Fruit fly (Drosophila melanogaster): ENCODE data around the gene AnxB9.

Gene AnxB9

DNA sequence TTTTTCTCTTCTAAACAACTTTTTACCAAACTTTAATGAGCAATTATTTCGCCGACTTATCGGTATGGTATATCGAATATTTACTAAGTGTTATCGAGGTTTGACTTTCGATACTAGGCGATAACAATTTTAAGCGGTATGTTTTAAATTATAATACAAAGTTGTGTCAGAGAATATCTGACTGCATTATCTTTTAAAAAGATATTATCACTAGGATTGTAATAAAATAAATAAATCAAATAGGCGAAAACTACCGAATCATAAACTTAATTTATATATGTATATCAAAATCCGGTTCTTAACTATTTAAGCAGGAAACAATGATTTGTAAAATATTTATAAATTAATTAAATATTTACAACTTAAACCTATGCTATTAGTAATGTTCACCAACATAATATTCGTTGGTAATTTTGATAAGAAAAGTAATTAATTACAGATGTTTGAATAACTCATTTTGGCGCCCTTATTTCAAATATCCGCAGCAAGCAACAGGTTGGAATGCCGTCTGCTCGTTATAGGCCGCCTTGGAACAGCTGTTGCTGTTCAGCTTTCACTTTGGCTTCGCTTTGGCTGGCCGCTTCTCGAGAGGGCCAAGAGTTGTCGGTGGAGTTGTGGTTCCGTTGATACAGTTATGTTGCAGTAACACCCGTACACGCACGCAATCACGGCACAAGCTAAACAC, 43.0 kb downstream of the AnxB9 start, which contains the start of the genes Sec15 and rtet:
TSS of gene Sec15 (minus strand) at position 66 of the 685 bp plus-strand sequence.
TSS of gene rtet (plus strand) at position 540 of the 685 bp plus-strand sequence.
- peak; percentile 73 for TF ChIP-seq CG17801 (GFP tag; optimal IDR thresholded peaks at IDR 0.05; ENCODE audit: partially characterized antibody)

DNA sequence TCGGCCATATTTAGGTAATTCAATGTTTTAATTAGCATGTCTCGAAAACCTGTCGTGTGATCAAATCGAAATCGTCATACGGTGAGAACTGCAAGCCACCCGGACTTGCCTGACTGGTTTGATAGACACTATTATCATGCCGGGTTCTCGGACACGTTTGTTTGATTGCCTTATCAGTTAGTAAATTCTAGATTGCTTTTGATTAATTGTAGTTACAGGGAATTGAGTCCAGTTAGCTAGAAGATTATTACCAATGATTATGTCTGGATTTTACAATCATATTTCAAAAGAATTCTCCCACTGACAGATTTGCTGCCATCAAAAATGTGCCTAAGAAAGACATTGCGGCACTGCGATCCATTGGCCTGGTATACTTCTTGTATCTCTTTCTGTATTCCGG, 44.7 kb downstream of the AnxB9 start:
- TF ChIP-seq CG17801 (GFP tag; optimal IDR thresholded peaks at IDR 0.05; ENCODE audit: partially characterized antibody): no peak

DNA sequence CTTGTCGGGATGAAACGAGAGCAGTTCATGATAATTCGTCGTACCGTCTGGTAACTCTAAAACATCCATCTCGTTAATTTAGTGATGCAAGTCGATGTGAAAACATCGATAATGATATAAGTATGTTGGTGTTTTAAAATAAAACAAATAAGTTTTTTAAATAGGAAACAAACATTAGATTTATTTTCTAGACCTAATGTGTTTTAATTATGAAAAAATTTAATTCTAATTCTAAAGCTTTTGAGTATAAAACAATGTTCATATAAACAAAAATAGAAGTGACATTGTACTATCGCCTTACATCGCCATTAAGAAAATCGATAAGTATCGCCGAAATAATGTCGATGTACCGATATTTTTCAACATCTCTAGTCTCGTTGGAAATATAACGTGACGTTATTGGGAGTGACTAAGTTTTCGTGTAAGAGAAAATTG, 46.0 kb downstream of the AnxB9 start, which contains the start of gene Rab11:
TSS of gene Rab11 (plus strand) at position 363 of the 435 bp plus-strand sequence.
- peak; percentile 76 for TF ChIP-seq CG17801 (GFP tag; optimal IDR thresholded peaks at IDR 0.05; ENCODE audit: partially characterized antibody)

DNA sequence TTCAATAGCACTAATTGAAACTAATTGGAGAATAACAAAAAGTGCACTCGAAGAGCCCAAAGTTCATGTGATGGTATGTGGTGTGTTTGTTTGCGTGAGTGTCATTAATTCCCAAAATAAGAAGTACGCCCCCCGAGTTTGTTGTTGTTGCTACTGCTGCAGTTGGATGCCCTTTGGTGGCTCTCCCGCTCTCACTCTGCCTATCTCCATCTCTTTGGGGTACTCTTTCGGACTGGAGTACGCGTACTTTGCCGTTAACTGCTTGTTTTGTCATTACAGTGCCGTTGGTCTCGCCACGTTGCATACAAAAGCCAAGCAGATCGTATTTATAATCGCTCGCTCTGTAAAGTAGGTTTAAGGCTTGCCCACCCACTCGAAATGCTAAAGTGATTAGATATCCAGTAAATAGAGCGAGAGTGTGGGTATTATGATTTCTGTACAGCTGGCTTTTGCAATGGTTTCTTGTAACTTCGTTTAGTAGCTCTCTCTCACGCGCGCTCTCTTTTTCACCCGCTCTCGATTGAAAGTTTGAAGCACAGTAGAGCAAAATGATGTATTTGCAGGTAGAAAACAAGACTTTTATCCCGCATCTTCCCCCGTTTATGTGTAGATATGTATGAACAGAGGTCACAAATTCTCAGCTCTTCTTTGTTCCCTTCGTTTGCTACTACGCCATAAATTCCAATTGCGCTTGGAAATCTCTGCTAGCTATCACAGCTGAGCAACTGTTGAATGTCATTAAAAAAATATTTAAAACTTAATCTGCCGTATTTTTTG, 47.1 kb downstream of the AnxB9 start:
- TF ChIP-seq CG17801 (GFP tag; optimal IDR thresholded peaks at IDR 0.05; ENCODE audit: partially characterized antibody): peak; percentile 45

DNA sequence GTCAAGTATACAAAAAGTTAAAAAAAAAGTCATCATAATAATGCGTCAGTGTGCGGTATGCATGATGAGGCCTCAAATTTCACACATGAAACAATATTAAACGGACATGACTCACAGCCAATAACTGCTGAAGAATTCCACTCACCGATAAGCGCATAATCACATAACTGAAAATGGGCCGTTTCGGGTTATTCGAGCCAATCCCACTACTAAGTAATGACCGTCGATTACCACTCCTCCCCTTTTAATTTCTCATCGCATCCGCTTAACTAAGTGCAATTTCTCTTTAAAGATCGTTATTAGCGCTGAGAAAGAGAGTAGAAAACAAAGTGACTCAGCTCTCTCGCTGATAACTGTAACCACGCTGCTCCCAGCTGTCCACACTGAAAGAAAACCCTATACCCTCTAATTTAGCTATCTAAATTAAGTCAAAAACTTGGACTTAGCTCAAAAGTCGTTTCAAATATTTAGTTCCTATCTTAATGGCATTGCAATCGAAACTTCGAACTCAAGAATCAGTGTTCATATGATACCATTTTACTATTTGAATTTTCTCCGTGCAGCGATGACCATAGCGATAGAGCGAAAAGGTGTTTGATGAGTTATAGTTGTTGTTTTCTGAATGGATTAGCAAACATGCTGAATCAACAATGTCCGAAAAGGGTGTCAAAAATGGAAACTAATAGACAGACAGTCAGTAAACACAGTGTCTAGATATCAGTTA, 47.9 kb downstream of the AnxB9 start:
- TF ChIP-seq CG17801 (GFP tag; optimal IDR thresholded peaks at IDR 0.05; ENCODE audit: partially characterized antibody): peak; percentile 71

DNA sequence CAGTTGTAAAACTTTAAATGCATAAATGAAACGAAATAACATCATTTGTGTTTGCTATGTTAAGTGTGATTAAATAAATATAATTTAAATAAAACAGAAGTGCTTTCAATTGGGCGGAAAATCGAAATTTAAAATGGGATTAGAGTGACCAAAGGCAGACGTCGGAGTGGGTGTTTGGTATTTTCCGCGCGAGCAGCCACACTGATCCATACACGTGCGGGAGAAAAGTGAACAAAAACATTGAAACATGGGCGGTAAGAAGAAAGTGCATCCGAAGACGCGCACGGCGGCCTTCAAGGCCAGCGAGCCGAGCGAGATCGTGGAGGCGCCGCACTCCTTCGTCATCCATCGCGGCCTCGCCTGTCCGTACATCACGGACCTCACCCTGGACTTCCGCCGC, 51.0 kb downstream of the AnxB9 start, which contains the start of gene ppan:
TSS of gene ppan (plus strand) at position 198 of the 400 bp plus-strand sequence.
- no peak for TF ChIP-seq CG17801 (GFP tag; optimal IDR thresholded peaks at IDR 0.05; ENCODE audit: partially characterized antibody)

DNA sequence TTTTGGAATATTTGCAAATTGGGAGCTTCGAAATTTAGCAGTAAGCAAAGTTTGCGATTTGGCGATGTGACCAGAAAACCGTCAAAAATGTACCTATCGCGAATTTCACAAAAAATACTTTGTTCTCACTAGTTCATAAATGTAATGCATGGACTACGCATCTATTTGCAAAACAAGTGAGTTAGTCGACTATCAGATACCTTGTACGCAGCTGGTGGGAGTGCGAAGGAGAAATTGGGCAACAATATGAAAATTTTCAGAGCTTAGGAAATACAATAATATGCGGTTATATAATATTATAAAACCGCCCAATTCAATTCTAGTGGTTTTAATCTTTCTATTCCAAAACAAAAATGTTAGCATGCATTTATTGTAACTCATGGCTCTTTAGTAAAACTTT, 53.7 kb downstream of the AnxB9 start, which contains the start of gene Bdbt:
TSS of gene Bdbt (minus strand) at position 73 of the 400 bp plus-strand sequence.
- peak; percentile 40 for TF ChIP-seq CG17801 (GFP tag; optimal IDR thresholded peaks at IDR 0.05; ENCODE audit: partially characterized antibody)
